Worm (Caenorhabditis elegans) whole organism, early embryonic: ENCODE measurements around the gene K01A6.4.
A peak's percentile ranks its signal among the peaks of the same experiment; 100 is the strongest.

Experiments
- B0310.2 ChIP-seq: sonication (generic microtip); optimal IDR thresholded peaks from 2 replicates; lab custom pipeline; 2016; ENCODE audit warnings: mild to moderate bottlenecking, missing genetic modification characterization, missing compliant biosample characterization
- F13C5.2 ChIP-seq: sonication (generic microtip); optimal IDR thresholded peaks from 2 replicates; lab custom pipeline; 2017; ENCODE audit warnings: mild to moderate bottlenecking, missing genetic modification characterization, inconsistent platforms, missing compliant biosample characterization
- aly-1 ChIP-seq: sonication (generic microtip); optimal IDR thresholded peaks from 2 replicates; lab custom pipeline; 2016; ENCODE audit warnings: missing genetic modification characterization, missing compliant biosample characterization
- ama-1 ChIP-seq: fragments of 150-350 bp; optimal IDR thresholded peaks from 2 replicates; lab custom pipeline; 2014
- ceh-13 ChIP-seq: fragments of 200-800 bp; sonication (Bioruptor generic); optimal IDR thresholded peaks from 2 replicates; lab custom pipeline; 2018; ENCODE audit warnings: mild to moderate bottlenecking, missing genetic modification characterization, missing compliant biosample characterization
- ceh-36 ChIP-seq: sonication (generic microtip); optimal IDR thresholded peaks from 2 replicates; lab custom pipeline; 2016; ENCODE audit warnings: missing genetic modification characterization, inconsistent platforms, missing compliant biosample characterization
- ets-7 ChIP-seq: sonication (generic microtip); optimal IDR thresholded peaks from 2 replicates; lab custom pipeline; 2016; ENCODE audit warnings: missing genotype, missing genetic modification characterization, missing compliant biosample characterization
- flt-1 ChIP-seq: fragments of 200-800 bp; sonication (Bioruptor generic); IDR thresholded peaks from 2 replicates; pipeline ENCODE4 v1.3.6; 2022; ENCODE audit warnings: missing genetic modification characterization, missing compliant biosample characterization
- hmbx-1 ChIP-seq: sonication (generic microtip); optimal IDR thresholded peaks from 2 replicates; lab custom pipeline; 2016; ENCODE audit warnings: mild to moderate bottlenecking, missing genetic modification characterization, missing compliant biosample characterization
- hmg-4 ChIP-seq: fragments of 200-800 bp; sonication (Bioruptor generic); optimal IDR thresholded peaks from 2 replicates; lab custom pipeline; 2018; ENCODE audit warnings: mild to moderate bottlenecking, missing genetic modification characterization, missing compliant biosample characterization
- hnd-1 ChIP-seq: sonication (generic microtip); optimal IDR thresholded peaks from 2 replicates; lab custom pipeline; 2016; ENCODE audit warnings: missing genetic modification characterization, missing compliant biosample characterization
- pes-1 ChIP-seq: fragments of 200-800 bp; sonication (Bioruptor generic); IDR thresholded peaks from 2 replicates; pipeline ENCODE4 v1.3.6; 2022; ENCODE audit warnings: missing genetic modification reagents, missing genetic modification characterization, missing compliant biosample characterization
- scrt-1 ChIP-seq: fragments of 200-800 bp; sonication (Bioruptor generic); IDR thresholded peaks from 2 replicates; pipeline ENCODE4 v1.3.6; 2022; ENCODE audit warnings: missing genetic modification characterization, missing compliant biosample characterization
- sea-1 ChIP-seq: fragments of 200-800 bp; sonication (Bioruptor generic); conservative IDR thresholded peaks from 2 replicates; pipeline ENCODE4 v1.3.6; 2022; ENCODE audit warnings: missing genetic modification characterization, missing compliant biosample characterization
- tbx-11 ChIP-seq: fragments of 200-800 bp; sonication (Bioruptor generic); IDR thresholded peaks from 2 replicates; pipeline ENCODE4 v1.3.6; 2022; ENCODE audit warnings: missing genetic modification characterization, missing compliant biosample characterization
- tbx-37 ChIP-seq: fragments of 200-800 bp; sonication (Bioruptor generic); conservative IDR thresholded peaks from 2 replicates; pipeline ENCODE4 v1.3.6; 2022; ENCODE audit warnings: missing genetic modification reagents, missing genetic modification characterization, missing compliant biosample characterization
- tra-4 ChIP-seq: sonication (generic microtip); optimal IDR thresholded peaks from 2 replicates; lab custom pipeline; 2017; ENCODE audit warnings: missing genetic modification characterization, missing compliant biosample characterization

The K01A6.4 gene

ce11 chrIV:11742406-11742805 is 2.3 kb upstream of the K01A6.4 start, which contains the start of gene K01A6.5:
Gene K01A6.5 (plus strand): TSS chrIV:11742706.
- TF ChIP-seq ets-7 (tag; lab: Kevin White, UChicago) = no peak
- TF ChIP-seq flt-1 = no peak
- TF ChIP-seq ceh-36 (tag; lab: Kevin White, UChicago) = no peak
- no peak for TF ChIP-seq hmg-4 (GFP tag; lab: Kevin White, UChicago)
- TF ChIP-seq tra-4 = no peak
- no peak for TF ChIP-seq aly-1
- TF ChIP-seq tbx-11 (GFP tag; lab: Robert Waterston, UW) = no peak
- no peak for TF ChIP-seq ceh-13 (GFP tag; lab: Kevin White, UChicago)
- TF ChIP-seq scrt-1 = no peak
- TF ChIP-seq hmbx-1 = no peak
- TF ChIP-seq ama-1 (lab: Kevin White, UChicago) = no peak
- TF ChIP-seq hnd-1 = no peak
- TF ChIP-seq F13C5.2 (tag; lab: Kevin White, UChicago) = no peak
- no peak for TF ChIP-seq pes-1 (GFP tag; lab: Robert Waterston, UW)

ce11 chrIV:11738092-11738617 is 1.9 kb downstream of the K01A6.4 start, which contains the start of gene K01A6.7:
Gene K01A6.7 (minus strand): TSS chrIV:11738567.
- TF ChIP-seq pes-1 (GFP tag; lab: Robert Waterston, UW) = no peak
- TF ChIP-seq ceh-36 (tag; lab: Kevin White, UChicago) = no peak
- no peak for TF ChIP-seq hmbx-1
- TF ChIP-seq aly-1 = no peak
- no peak for TF ChIP-seq tbx-37 (GFP tag; lab: Robert Waterston, UW)
- TF ChIP-seq flt-1 = no peak
- no peak for TF ChIP-seq B0310.2

ce11 chrIV:11737269-11737668 is 2.8 kb downstream of the K01A6.4 start, which contains the start of gene K01A6.8:
Gene K01A6.8 (minus strand): TSS chrIV:11737369.
- TF ChIP-seq flt-1 (no peak), sea-1 (GFP tag; lab: Robert Waterston, UW) (no peak), F13C5.2 (tag; lab: Kevin White, UChicago) (no peak), tbx-11 (GFP tag; lab: Robert Waterston, UW) (no peak), ceh-36 (tag; lab: Kevin White, UChicago) (no peak), pes-1 (GFP tag; lab: Robert Waterston, UW) (no peak), B0310.2 (no peak), ceh-13 (GFP tag; lab: Kevin White, UChicago) (no peak), hmbx-1 (no peak), tbx-37 (GFP tag; lab: Robert Waterston, UW) (no peak), ets-7 (tag; lab: Kevin White, UChicago) (no peak), tra-4 (no peak), ama-1 (lab: Kevin White, UChicago) (no peak), hmg-4 (GFP tag; lab: Kevin White, UChicago) (no peak)

- no peak for TF ChIP-seq aly-1
Observed at ce11 chrIV:11735025-11735424, 5.1 kb downstream of the K01A6.4 start, which contains the start of gene K01A6.6. Gene K01A6.6 (plus strand): TSS chrIV:11735325.

- TF ChIP-seq hnd-1 = no peak
- no peak for TF ChIP-seq scrt-1
- no peak for TF ChIP-seq tbx-11 (GFP tag; lab: Robert Waterston, UW)
- no peak for TF ChIP-seq ceh-36 (tag; lab: Kevin White, UChicago)
- TF ChIP-seq B0310.2 = no peak
- TF ChIP-seq ama-1 (lab: Kevin White, UChicago) = no peak
- no peak for TF ChIP-seq sea-1 (GFP tag; lab: Robert Waterston, UW)
- no peak for TF ChIP-seq tra-4
- no peak for TF ChIP-seq pes-1 (GFP tag; lab: Robert Waterston, UW)
- no peak for TF ChIP-seq hmbx-1
- no peak for TF ChIP-seq tbx-37 (GFP tag; lab: Robert Waterston, UW)
- no peak for TF ChIP-seq ceh-13 (GFP tag; lab: Kevin White, UChicago)
- TF ChIP-seq aly-1 = no peak
- no peak for TF ChIP-seq F13C5.2 (tag; lab: Kevin White, UChicago)
- no peak for TF ChIP-seq hmg-4 (GFP tag; lab: Kevin White, UChicago)
- no peak for TF ChIP-seq ets-7 (tag; lab: Kevin White, UChicago)
Observed at ce11 chrIV:11723255-11723654, 16.8 kb downstream of the K01A6.4 start.

ce11 chrIV:11721878-11722277 is 18.2 kb downstream of the K01A6.4 start:
- TF ChIP-seq hmg-4 (GFP tag; lab: Kevin White, UChicago) = no peak

- TF ChIP-seq flt-1 (no peak), hmbx-1 (no peak), F13C5.2 (tag; lab: Kevin White, UChicago) (no peak), pes-1 (GFP tag; lab: Robert Waterston, UW) (no peak), ceh-36 (tag; lab: Kevin White, UChicago) (no peak), ets-7 (tag; lab: Kevin White, UChicago) (no peak), tbx-11 (GFP tag; lab: Robert Waterston, UW) (no peak), B0310.2 (no peak), hnd-1 (no peak), aly-1 (no peak), sea-1 (GFP tag; lab: Robert Waterston, UW) (no peak), tbx-37 (GFP tag; lab: Robert Waterston, UW) (no peak), hmg-4 (GFP tag; lab: Kevin White, UChicago) (no peak), ceh-13 (GFP tag; lab: Kevin White, UChicago) (no peak), tra-4 (no peak)
Observed at ce11 chrIV:11718653-11719052, 21.5 kb downstream of the K01A6.4 start.

- TF ChIP-seq ets-7 (tag; lab: Kevin White, UChicago) = peak; percentile 31
- peak; percentile 13 for TF ChIP-seq hmg-4 (GFP tag; lab: Kevin White, UChicago)
- no peak for TF ChIP-seq hmbx-1
- no peak for TF ChIP-seq F13C5.2 (tag; lab: Kevin White, UChicago)
- TF ChIP-seq ceh-13 (GFP tag; lab: Kevin White, UChicago) = no peak
- no peak for TF ChIP-seq tra-4
- TF ChIP-seq aly-1 = peak; percentile 52
- TF ChIP-seq tbx-37 (GFP tag; lab: Robert Waterston, UW) = no peak
- TF ChIP-seq sea-1 (GFP tag; lab: Robert Waterston, UW) = no peak
- TF ChIP-seq flt-1 = no peak
- no peak for TF ChIP-seq ama-1 (lab: Kevin White, UChicago)
- no peak for TF ChIP-seq pes-1 (GFP tag; lab: Robert Waterston, UW)
- TF ChIP-seq scrt-1 = no peak
- no peak for TF ChIP-seq hnd-1
- no peak for TF ChIP-seq ceh-36 (tag; lab: Kevin White, UChicago)
- TF ChIP-seq B0310.2 = peak; percentile 82
- no peak for TF ChIP-seq tbx-11 (GFP tag; lab: Robert Waterston, UW)
Observed at ce11 chrIV:11717094-11717876, 22.8 kb downstream of the K01A6.4 start.
